Fruit fly (Drosophila melanogaster) whole organism, embryonic: Measurements from ENCODE around the gene Eip93F.
A peak's percentile ranks its signal among the peaks of the same experiment; 100 is the strongest.

ENCODE experiments used
- Abd-B ChIP-seq: fragments of 200-800 bp; sonication (Bioruptor generic); optimal IDR thresholded peaks from 2 replicates; lab custom pipeline; 2018; ENCODE audit warnings: missing biosample characterization, mild to moderate bottlenecking, missing genetic modification characterization, moderate library complexity
- Aef1 ChIP-seq: fragments of 200-800 bp; sonication (Bioruptor generic); IDR thresholded peaks from 3 replicates; pipeline ENCODE4 v1.3.6; 2022; ENCODE audit warnings: missing biosample characterization, missing genetic modification characterization
- CG10462 ChIP-seq: fragments of 200-800 bp; sonication (Bioruptor generic); optimal IDR thresholded peaks from 2 replicates; lab custom pipeline; 2016; ENCODE audit warnings: missing biosample characterization, missing genetic modification characterization
- CG10654 ChIP-seq: fragments of 200-800 bp; sonication (Bioruptor generic); optimal IDR thresholded peaks from 2 replicates; lab custom pipeline; 2016; ENCODE audit warnings: missing biosample characterization, missing genetic modification characterization
- CG10979 ChIP-seq: fragments of 200-800 bp; sonication (Bioruptor generic); optimal IDR thresholded peaks from 2 replicates; lab custom pipeline; 2018; ENCODE audit warnings: missing biosample characterization, mild to moderate bottlenecking, missing genetic modification characterization, moderate library complexity
- CG11085 ChIP-seq: fragments of 200-800 bp; sonication (Bioruptor generic); IDR thresholded peaks from 2 replicates; pipeline ENCODE4 v1.3.6; 2022; ENCODE audit warnings: missing biosample characterization, missing genetic modification characterization
- CG11398 ChIP-seq: fragments of 200-800 bp; sonication (Bioruptor generic); optimal IDR thresholded peaks from 2 replicates; lab custom pipeline; 2016; ENCODE audit warnings: missing biosample characterization, missing genetic modification characterization
- CG12071 ChIP-seq: fragments of 200-800 bp; sonication (Bioruptor generic); optimal IDR thresholded peaks from 3 replicates; lab custom pipeline; 2018; ENCODE audit warnings: missing biosample characterization, mild to moderate bottlenecking, missing genetic modification characterization
- CG12659 ChIP-seq: fragments of 200-800 bp; sonication (Bioruptor generic); optimal IDR thresholded peaks from 3 replicates; lab custom pipeline; 2017; ENCODE audit warnings: mild to moderate bottlenecking, missing biosample characterization, missing genetic modification reagents, missing genetic modification characterization
- CG13624 ChIP-seq: fragments of 200-800 bp; sonication (Bioruptor generic); optimal IDR thresholded peaks from 2 replicates; lab custom pipeline; 2016; ENCODE audit warnings: missing biosample characterization, missing genetic modification characterization
- CG13894 ChIP-seq: fragments of 200-800 bp; sonication (Bioruptor generic); optimal IDR thresholded peaks from 3 replicates; lab custom pipeline; 2018; ENCODE audit warnings: missing biosample characterization, mild to moderate bottlenecking, missing genetic modification characterization, moderate library complexity
- CG14965 ChIP-seq: fragments of 200-800 bp; sonication (Bioruptor generic); optimal IDR thresholded peaks from 2 replicates; lab custom pipeline; 2016; ENCODE audit warnings: missing biosample characterization, missing genetic modification characterization, borderline replicate concordance
- CG1602 ChIP-seq: fragments of 200-800 bp; sonication (Bioruptor generic); optimal IDR thresholded peaks from 3 replicates; lab custom pipeline; 2016; ENCODE audit warnings: missing biosample characterization, missing genetic modification characterization
- CG1647 ChIP-seq: fragments of 200-800 bp; sonication (Bioruptor generic); optimal IDR thresholded peaks from 3 replicates; lab custom pipeline; 2016; ENCODE audit warnings: missing biosample characterization, missing genetic modification characterization
- CG16863 ChIP-seq: fragments of 200-800 bp; sonication (Bioruptor generic); optimal IDR thresholded peaks from 3 replicates; lab custom pipeline; 2016; ENCODE audit warnings: missing biosample characterization, missing genetic modification characterization
- CG17359 ChIP-seq: fragments of 200-800 bp; sonication (Bioruptor generic); optimal IDR thresholded peaks from 3 replicates; lab custom pipeline; 2018; ENCODE audit warnings: missing biosample characterization, mild to moderate bottlenecking, missing genetic modification characterization, moderate library complexity
- CG2712 ChIP-seq: fragments of 200-800 bp; optimal IDR thresholded peaks from 3 replicates; lab custom pipeline; 2019; ENCODE audit warnings: missing biosample characterization, mild to moderate bottlenecking, missing genetic modification characterization, moderate library complexity
- CG3281 ChIP-seq: fragments of 200-800 bp; sonication (Bioruptor generic); optimal IDR thresholded peaks from 3 replicates; lab custom pipeline; 2017; ENCODE audit warnings: missing biosample characterization, mild to moderate bottlenecking, missing genetic modification characterization
- CG4282 ChIP-seq: fragments of 200-800 bp; sonication (Bioruptor generic); optimal IDR thresholded peaks from 2 replicates; lab custom pipeline; 2016; ENCODE audit warnings: missing biosample characterization, missing genetic modification characterization
- CG4617 ChIP-seq: fragments of 200-800 bp; sonication (Bioruptor generic); optimal IDR thresholded peaks from 3 replicates; lab custom pipeline; 2016; ENCODE audit warnings: missing biosample characterization, missing genetic modification characterization, borderline replicate concordance
- CG4707 ChIP-seq: fragments of 200-800 bp; sonication (Bioruptor generic); optimal IDR thresholded peaks from 2 replicates; lab custom pipeline; 2018; ENCODE audit warnings: missing biosample characterization, mild to moderate bottlenecking, missing genetic modification characterization, moderate library complexity
- CG7928 ChIP-seq: fragments of 200-800 bp; sonication (Bioruptor generic); optimal IDR thresholded peaks from 2 replicates; lab custom pipeline; 2017; ENCODE audit warnings: missing biosample characterization, mild to moderate bottlenecking, missing genetic modification characterization
- Dll ChIP-seq: fragments of 200-800 bp; sonication (Bioruptor generic); IDR thresholded peaks from 4 replicates; pipeline ENCODE4 v1.3.6; 2022; ENCODE audit warnings: missing biosample characterization, missing genetic modification characterization; ENCODE audit not compliant: partially characterized antibody
- Dp ChIP-seq: fragments of 200-800 bp; sonication (Bioruptor generic); optimal IDR thresholded peaks from 2 replicates; lab custom pipeline; 2018; ENCODE audit warnings: missing biosample characterization, mild to moderate bottlenecking, missing genetic modification characterization, moderate library complexity
- Eip74EF ChIP-seq, 2 experiments: fragments of 200-800 bp in 1 of 2; fragments of >200 bp in 1 of 2; sonication (Bioruptor generic) in 1 of 2; optimal IDR thresholded peaks; 2 replicates each; lab custom pipeline; 2017 to 2019; ENCODE audit warnings: missing biosample characterization in 2 of 2, missing genetic modification characterization in 2 of 2, mild to moderate bottlenecking in 1 of 2, moderate library complexity in 1 of 2
- H15 ChIP-seq: fragments of 200-800 bp; sonication (Bioruptor generic); IDR thresholded peaks from 3 replicates; pipeline ENCODE4 v1.3.6; 2022; ENCODE audit warnings: missing biosample characterization, missing genetic modification characterization
- Hmr ChIP-seq: fragments of 200-800 bp; sonication (Bioruptor generic); optimal IDR thresholded peaks from 3 replicates; lab custom pipeline; 2017; ENCODE audit warnings: mild to moderate bottlenecking, missing biosample characterization, missing genetic modification reagents, missing genetic modification characterization
- Hsf ChIP-seq: fragments of 200-800 bp; sonication (Bioruptor generic); optimal IDR thresholded peaks from 3 replicates; lab custom pipeline; 2016; ENCODE audit warnings: missing biosample characterization, missing genetic modification characterization
- MESR4 ChIP-seq: fragments of 200-800 bp; sonication (Bioruptor generic); optimal IDR thresholded peaks from 2 replicates; lab custom pipeline; 2018; ENCODE audit warnings: missing biosample characterization, mild to moderate bottlenecking, missing genetic modification characterization, moderate library complexity
- Max ChIP-seq: fragments of 200-800 bp; sonication (Bioruptor generic); optimal IDR thresholded peaks from 2 replicates; lab custom pipeline; 2016; ENCODE audit warnings: missing biosample characterization, mild to moderate bottlenecking, missing genetic modification characterization
- NC2β ChIP-seq: fragments of 200-800 bp; sonication (Bioruptor generic); optimal IDR thresholded peaks from 2 replicates; lab custom pipeline; 2016; ENCODE audit warnings: missing biosample characterization, missing genetic modification characterization
- TFAM ChIP-seq: fragments of 200-800 bp; sonication (Bioruptor generic); optimal IDR thresholded peaks from 2 replicates; lab custom pipeline; 2017; ENCODE audit warnings: missing biosample characterization, missing genetic modification characterization, inconsistent platforms
- amos ChIP-seq: fragments of 200-800 bp; sonication (Bioruptor generic); IDR thresholded peaks from 2 replicates; pipeline ENCODE4 v1.3.6; 2022; ENCODE audit warnings: missing biosample characterization, missing genetic modification characterization; ENCODE audit not compliant: partially characterized antibody
- ap ChIP-seq: fragments of 200-800 bp; sonication (Bioruptor generic); IDR thresholded peaks from 2 replicates; pipeline ENCODE4 v1.3.6; 2022; ENCODE audit warnings: missing biosample characterization, missing genetic modification characterization
- az2 ChIP-seq: fragments of 200-800 bp; sonication (Bioruptor generic); optimal IDR thresholded peaks from 3 replicates; lab custom pipeline; 2016; ENCODE audit warnings: missing biosample characterization, missing genetic modification characterization
- corto ChIP-seq: fragments of 200-800 bp; sonication (Bioruptor generic); optimal IDR thresholded peaks from 2 replicates; lab custom pipeline; 2016; ENCODE audit warnings: missing biosample characterization, mild to moderate bottlenecking, missing genetic modification characterization, moderate library complexity
- dpn ChIP-seq, 2 experiments: fragments of 200-800 bp; sonication (Bioruptor generic); optimal IDR thresholded peaks; 3 replicates each; lab custom pipeline; 2016; ENCODE audit warnings: missing biosample characterization in 2 of 2, missing genetic modification characterization in 2 of 2
- esg ChIP-seq: fragments of 200-800 bp; sonication (Bioruptor generic); conservative IDR thresholded peaks from 2 replicates; pipeline ENCODE4 v1.3.6; 2022; ENCODE audit warnings: missing biosample characterization, missing genetic modification characterization
- ftz-f1 ChIP-seq: fragments of 200-800 bp; sonication (Bioruptor generic); optimal IDR thresholded peaks from 2 replicates; lab custom pipeline; 2016; ENCODE audit warnings: missing biosample characterization, missing genetic modification characterization
- hb ChIP-seq: fragments of 200-800 bp; sonication (Bioruptor generic); IDR thresholded peaks from 3 replicates; pipeline ENCODE4 v1.3.6; 2022; ENCODE audit warnings: missing biosample characterization, missing genetic modification characterization; ENCODE audit not compliant: partially characterized antibody
- lilli ChIP-seq: fragments of 200-800 bp; sonication (Bioruptor generic); optimal IDR thresholded peaks from 3 replicates; lab custom pipeline; 2016; ENCODE audit warnings: missing biosample characterization, missing genetic modification characterization
- lmd ChIP-seq: fragments of 200-800 bp; sonication (Bioruptor generic); IDR thresholded peaks from 2 replicates; pipeline ENCODE4 v1.3.6; 2022; ENCODE audit warnings: missing biosample characterization, missing genetic modification characterization
- nerfin-2 ChIP-seq: fragments of 200-800 bp; sonication (Bioruptor generic); IDR thresholded peaks from 2 replicates; pipeline ENCODE4 v1.3.6; 2022; ENCODE audit warnings: missing biosample characterization, missing genetic modification characterization; ENCODE audit not compliant: partially characterized antibody
- nom ChIP-seq: fragments of 200-800 bp; sonication (Bioruptor generic); optimal IDR thresholded peaks from 2 replicates; lab custom pipeline; 2017; ENCODE audit warnings: missing biosample characterization, missing genetic modification characterization, mild to moderate bottlenecking, moderate library complexity, missing genetic modification reagents
- odd ChIP-seq: fragments of 200-800 bp; sonication (Bioruptor generic); optimal IDR thresholded peaks from 2 replicates; lab custom pipeline; 2017; ENCODE audit warnings: missing biosample characterization, mild to moderate bottlenecking, missing genetic modification characterization
- pb ChIP-seq: fragments of 200-800 bp; sonication (Bioruptor generic); optimal IDR thresholded peaks from 3 replicates; lab custom pipeline; 2016; ENCODE audit warnings: missing biosample characterization, missing genetic modification characterization
- pum ChIP-seq: fragments of 200-800 bp; sonication (Bioruptor generic); optimal IDR thresholded peaks from 2 replicates; lab custom pipeline; 2016; ENCODE audit warnings: missing biosample characterization, missing genetic modification characterization
- row ChIP-seq: fragments of 200-800 bp; sonication (Bioruptor generic); IDR thresholded peaks from 3 replicates; pipeline ENCODE4 v1.3.6; 2022; ENCODE audit warnings: missing biosample characterization, missing genetic modification characterization
- seq ChIP-seq: fragments of 200-800 bp; sonication (Bioruptor generic); IDR thresholded peaks from 2 replicates; pipeline ENCODE4 v1.3.6; 2022; ENCODE audit warnings: missing biosample characterization, missing genetic modification characterization
- sima ChIP-seq: fragments of 200-800 bp; sonication (Bioruptor generic); optimal IDR thresholded peaks from 2 replicates; lab custom pipeline; 2016; ENCODE audit warnings: missing biosample characterization, missing genetic modification characterization

Eip93F gene

dm6 chr3R:22034160-22034742, 85.3 kb downstream of the Eip93F start, which contains the start of the genes CG45099, CG6015, pit and Fadd (continued):
- peak; percentile 78 for TF ChIP-seq Dll (GFP tag; lab: Robert Waterston, UW)
- TF ChIP-seq CG10462 (GFP tag; lab: Kevin White, UChicago) = no peak
- TF ChIP-seq CG4707 (GFP tag; lab: Kevin White, UChicago) = no peak
- TF ChIP-seq az2 (GFP tag; lab: Kevin White, UChicago) = no peak
- TF ChIP-seq CG10979 = no peak
- TF ChIP-seq Aef1 = no peak
- no peak for TF ChIP-seq TFAM (GFP tag; lab: Kevin White, UChicago)
- no peak for TF ChIP-seq ftz-f1 (GFP tag; lab: Kevin White, UChicago)
- no peak for TF ChIP-seq CG1647 (GFP tag; lab: Kevin White, UChicago)
- TF ChIP-seq CG1602 = no peak
- TF ChIP-seq hb (GFP tag; lab: Robert Waterston, UW) = no peak
- no peak for TF ChIP-seq pb (GFP tag; lab: Kevin White, UChicago)
- TF ChIP-seq row (GFP tag; lab: Robert Waterston, UW) = peak; percentile 48
- TF ChIP-seq CG17359 (tag; lab: Kevin White, UChicago) = no peak
- TF ChIP-seq CG4617 (GFP tag; lab: Kevin White, UChicago) = peak; percentile 59
- TF ChIP-seq amos (GFP tag; lab: Robert Waterston, UW) = peak; percentile 59; the same call in 1 of the 2 replicates
- TF ChIP-seq CG12071 (GFP tag; lab: Kevin White, UChicago) = no peak
- TF ChIP-seq CG14965 (GFP tag; lab: Kevin White, UChicago) = no peak
- no peak for TF ChIP-seq CG11085
- no peak for TF ChIP-seq CG13894
- TF ChIP-seq Hmr (GFP tag; lab: Kevin White, UChicago) = no peak
- peak in 1 of 2 experiments; percentile 26 for TF ChIP-seq dpn (GFP tag; optimal IDR thresholded peaks at IDR 0.05; lab: Kevin White, UChicago)
- TF ChIP-seq odd (GFP tag; lab: Kevin White, UChicago) = no peak
- TF ChIP-seq CG16863 (GFP tag; lab: Kevin White, UChicago) = no peak
- no peak for TF ChIP-seq CG10654 (GFP tag; lab: Kevin White, UChicago)
- TF ChIP-seq MESR4 (GFP tag; lab: Kevin White, UChicago) = peak; percentile 34
- TF ChIP-seq CG12659 = peak; percentile 43
- peak; percentile 6 for TF ChIP-seq pum (GFP tag; lab: Kevin White, UChicago)
- TF ChIP-seq CG2712 (tag; lab: Kevin White, UChicago) = peak; percentile 7
- no peak for TF ChIP-seq Eip74EF (GFP tag; optimal IDR thresholded peaks at IDR 0.05; lab: Kevin White, UChicago)
- peak; percentile 34 for TF ChIP-seq CG13624 (GFP tag; lab: Kevin White, UChicago)
- TF ChIP-seq seq (GFP tag; lab: Robert Waterston, UW) = no peak
- no peak for TF ChIP-seq Max (GFP tag; lab: Kevin White, UChicago)
- TF ChIP-seq H15 (GFP tag; lab: Robert Waterston, UW) = no peak
- TF ChIP-seq sima = no peak
- TF ChIP-seq NC2β (GFP tag; lab: Kevin White, UChicago) = no peak
- peak; percentile 64 for TF ChIP-seq CG7928
- TF ChIP-seq lilli = no peak
- no peak for TF ChIP-seq CG4282 (GFP tag; lab: Kevin White, UChicago)
- no peak for TF ChIP-seq CG11398 (GFP tag; lab: Kevin White, UChicago)
- TF ChIP-seq lmd = no peak
- TF ChIP-seq nerfin-2 (GFP tag; lab: Robert Waterston, UW) = peak; percentile 50
- no peak for TF ChIP-seq esg (GFP tag; lab: Robert Waterston, UW)
- TF ChIP-seq nom (GFP tag; lab: Kevin White, UChicago) = no peak
- peak; percentile 11 for TF ChIP-seq Abd-B (GFP tag; lab: Kevin White, UChicago)
- TF ChIP-seq ap (GFP tag; lab: Robert Waterston, UW) = no peak
- no peak for TF ChIP-seq CG3281
- TF ChIP-seq corto (GFP tag; lab: Kevin White, UChicago) = no peak
- TF ChIP-seq Dp (GFP tag; lab: Kevin White, UChicago) = peak; percentile 14
- TF ChIP-seq Hsf (GFP tag; lab: Kevin White, UChicago) = no peak
